Worm (Caenorhabditis elegans) whole organism, L4/young adult: ENCODE measurements around the gene fbxb-75.

Source experiments
- W03F9.2 ChIP-seq: fragments of 150-350 bp; optimal IDR thresholded peaks from 2 replicates; lab custom pipeline; 2014; ENCODE audit warnings: missing biosample characterization, missing genetic modification characterization
- him-1 ChIP-seq: sonication (generic microtip); optimal IDR thresholded peaks from 2 replicates; lab custom pipeline; 2016; ENCODE audit warnings: missing genotype, missing genetic modification reagents, missing genetic modification characterization, missing compliant biosample characterization

DNA sequence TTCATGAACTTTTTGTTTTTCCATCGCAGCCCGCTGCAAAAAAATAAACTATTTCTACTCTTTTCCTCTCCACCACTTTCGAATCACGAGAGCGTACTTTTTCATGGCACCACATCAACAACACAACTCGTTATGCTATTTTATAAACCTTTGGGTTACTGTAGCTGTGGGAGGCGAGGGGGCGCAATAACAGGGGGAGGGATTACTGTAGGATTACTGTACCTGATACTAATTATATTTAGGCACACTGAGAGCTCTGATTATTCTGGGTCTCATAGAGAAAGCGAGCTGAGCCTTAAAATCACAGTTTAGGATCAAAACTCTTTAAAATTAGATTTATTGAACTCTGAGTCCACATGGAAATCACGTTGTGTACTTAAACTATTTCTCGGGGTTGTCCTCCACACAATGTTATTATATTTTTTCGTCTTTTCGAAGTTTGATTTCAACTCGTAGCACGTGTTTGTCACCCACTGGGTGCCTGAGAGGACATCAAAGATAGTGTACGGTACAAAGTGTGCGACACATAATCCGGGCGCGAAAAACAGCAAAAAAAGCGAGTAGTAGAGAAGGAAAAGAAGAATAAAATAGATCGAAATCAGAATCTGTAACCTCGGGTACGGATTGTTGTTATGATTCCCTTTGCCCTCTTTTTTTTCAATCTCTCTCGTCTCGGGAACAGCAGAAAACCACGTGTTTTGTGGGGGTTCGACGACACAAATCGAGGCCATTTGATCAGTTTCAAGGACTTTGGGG, 31.6 kb upstream of the fbxb-75 start:
- TF ChIP-seq him-1 (tag; lab: Kevin White, UChicago), result no peak
- no peak for TF ChIP-seq W03F9.2 (tag; lab: Kevin White, UChicago)
